Fruit fly (Drosophila melanogaster) whole organism, embryonic: ENCODE data around the gene unk.

Experiments used
- ATbp ChIP-seq: fragments of 200-800 bp; sonication (Bioruptor generic); optimal IDR thresholded peaks from 2 replicates; lab custom pipeline; 2017; ENCODE audit warnings: missing biosample characterization, mild to moderate bottlenecking, missing genetic modification characterization, missing genetic modification reagents
- Asciz ChIP-seq: fragments of 200-800 bp; sonication (Bioruptor generic); optimal IDR thresholded peaks from 2 replicates; lab custom pipeline; 2017; ENCODE audit warnings: missing biosample characterization, mild to moderate bottlenecking, missing genetic modification characterization, missing genetic modification reagents
- Atf3 ChIP-seq: fragments of 200-800 bp; sonication (Bioruptor generic); optimal IDR thresholded peaks from 3 replicates; lab custom pipeline; 2016; ENCODE audit warnings: missing biosample characterization, missing genetic modification characterization
- CG10147 ChIP-seq: fragments of 200-800 bp; sonication (Bioruptor generic); optimal IDR thresholded peaks from 2 replicates; lab custom pipeline; 2019; ENCODE audit warnings: missing biosample characterization, mild to moderate bottlenecking, missing genetic modification characterization, moderate library complexity
- CG10267 ChIP-seq: fragments of 200-800 bp; sonication (Bioruptor generic); optimal IDR thresholded peaks from 2 replicates; lab custom pipeline; 2018; ENCODE audit warnings: missing biosample characterization, mild to moderate bottlenecking, missing genetic modification characterization, moderate library complexity
- CG10565 ChIP-seq: fragments of 200-800 bp; sonication (Bioruptor generic); optimal IDR thresholded peaks from 3 replicates; lab custom pipeline; 2016; ENCODE audit warnings: missing biosample characterization, mild to moderate bottlenecking, missing genetic modification characterization
- CG10959 ChIP-seq: fragments of 200-800 bp; sonication (Bioruptor generic); IDR thresholded peaks from 2 replicates; pipeline ENCODE4 v1.3.6; 2022; ENCODE audit warnings: missing biosample characterization, missing genetic modification characterization
- CG11696 ChIP-seq: fragments of 200-800 bp; sonication (Bioruptor generic); IDR thresholded peaks from 2 replicates; pipeline ENCODE4 v1.3.6; 2022; ENCODE audit warnings: missing biosample characterization, missing genetic modification characterization
- CG1233 ChIP-seq: fragments of 200-800 bp; sonication (Bioruptor generic); optimal IDR thresholded peaks from 4 replicates; lab custom pipeline; 2018; ENCODE audit warnings: missing biosample characterization, mild to moderate bottlenecking, missing genetic modification characterization
- CG12391 ChIP-seq: fragments of 200-800 bp; sonication (Bioruptor generic); optimal IDR thresholded peaks from 3 replicates; lab custom pipeline; 2018; ENCODE audit warnings: missing biosample characterization, mild to moderate bottlenecking, missing genetic modification characterization, moderate library complexity
- CG12744 ChIP-seq: fragments of 200-800 bp; sonication (Bioruptor generic); optimal IDR thresholded peaks from 2 replicates; lab custom pipeline; 2016; ENCODE audit warnings: missing biosample characterization, missing genetic modification characterization
- CG15514 ChIP-seq: fragments of 200-800 bp; sonication (Bioruptor generic); optimal IDR thresholded peaks from 3 replicates; lab custom pipeline; 2017; ENCODE audit warnings: missing biosample characterization, missing genetic modification characterization, mild to moderate bottlenecking, moderate library complexity, missing genetic modification reagents
- CG30431 ChIP-seq: fragments of 200-800 bp; sonication (Bioruptor generic); optimal IDR thresholded peaks from 2 replicates; lab custom pipeline; 2017; ENCODE audit warnings: missing biosample characterization, missing genetic modification characterization
- CG34224 ChIP-seq: fragments of 200-800 bp; sonication (Bioruptor generic); IDR thresholded peaks from 3 replicates; pipeline ENCODE4 v1.3.6; 2022; ENCODE audit warnings: missing biosample characterization, missing genetic modification characterization; ENCODE audit not compliant: partially characterized antibody
- CG5953 ChIP-seq: fragments of 200-800 bp; sonication (Bioruptor generic); IDR thresholded peaks from 2 replicates; pipeline ENCODE4 v1.3.6; 2022; ENCODE audit warnings: missing biosample characterization, missing genetic modification characterization
- CG6254 ChIP-seq: fragments of 200-800 bp; sonication (Bioruptor generic); optimal IDR thresholded peaks from 3 replicates; lab custom pipeline; 2017; ENCODE audit warnings: mild to moderate bottlenecking, missing biosample characterization, missing genetic modification reagents, missing genetic modification characterization
- CG6813 ChIP-seq: fragments of 200-800 bp; sonication (Bioruptor generic); optimal IDR thresholded peaks from 2 replicates; lab custom pipeline; 2017; ENCODE audit warnings: missing biosample characterization, missing genetic modification characterization, mild to moderate bottlenecking, moderate library complexity, missing genetic modification reagents
- CG9727 ChIP-seq: fragments of 200-800 bp; sonication (Bioruptor generic); optimal IDR thresholded peaks from 3 replicates; lab custom pipeline; 2017; ENCODE audit warnings: missing biosample characterization, mild to moderate bottlenecking, missing genetic modification characterization
- CG9797 ChIP-seq: fragments of 200-800 bp; sonication (Bioruptor generic); optimal IDR thresholded peaks from 3 replicates; lab custom pipeline; 2018; ENCODE audit warnings: missing biosample characterization, mild to moderate bottlenecking, missing genetic modification characterization
- CkIIα-i1 ChIP-seq: fragments of 200-800 bp; sonication (Bioruptor generic); IDR thresholded peaks from 2 replicates; pipeline ENCODE4 v1.3.6; 2022; ENCODE audit warnings: missing biosample characterization, missing genetic modification characterization
- CoRest ChIP-seq: fragments of 200-800 bp; sonication (Bioruptor generic); optimal IDR thresholded peaks from 3 replicates; lab custom pipeline; 2018; ENCODE audit warnings: missing biosample characterization, mild to moderate bottlenecking, missing genetic modification characterization, moderate library complexity
- Deaf1 ChIP-seq: fragments of 200-800 bp; optimal IDR thresholded peaks from 3 replicates; lab custom pipeline; 2019; ENCODE audit warnings: missing biosample characterization, mild to moderate bottlenecking, missing genetic modification characterization, moderate library complexity
- Fer1 ChIP-seq: fragments of 200-800 bp; sonication (Bioruptor generic); optimal IDR thresholded peaks from 2 replicates; lab custom pipeline; 2017; ENCODE audit warnings: missing biosample characterization, mild to moderate bottlenecking, missing genetic modification characterization
- Hmr ChIP-seq: fragments of 200-800 bp; sonication (Bioruptor generic); optimal IDR thresholded peaks from 3 replicates; lab custom pipeline; 2017; ENCODE audit warnings: mild to moderate bottlenecking, missing biosample characterization, missing genetic modification reagents, missing genetic modification characterization
- Hr51 ChIP-seq, 2 experiments: fragments of 200-800 bp; sonication (Bioruptor generic); optimal IDR thresholded peaks; 2 replicates in 1 of 2; 3 replicates in 1 of 2; lab custom pipeline; 2016 to 2018; ENCODE audit warnings: missing biosample characterization in 2 of 2, missing genetic modification characterization in 2 of 2, mild to moderate bottlenecking in 1 of 2, moderate library complexity in 1 of 2
- Med ChIP-seq: fragments of 200-800 bp; sonication (Bioruptor generic); peaks from one replicate; lab custom pipeline; 2016; ENCODE audit warnings: missing biosample characterization, missing genetic modification characterization, mild to moderate bottlenecking, inconsistent platforms, moderate library complexity
- Meics ChIP-seq: fragments of 200-800 bp; sonication (Bioruptor generic); optimal IDR thresholded peaks from 2 replicates; lab custom pipeline; 2017; ENCODE audit warnings: missing biosample characterization, mild to moderate bottlenecking, missing genetic modification characterization
- Rx ChIP-seq: fragments of 200-800 bp; sonication (Bioruptor generic); IDR thresholded peaks from 2 replicates; pipeline ENCODE4 v1.3.6; 2022; ENCODE audit warnings: missing biosample characterization, missing genetic modification characterization
- Sox100B ChIP-seq: fragments of 200-800 bp; sonication (Bioruptor generic); optimal IDR thresholded peaks from 3 replicates; lab custom pipeline; 2018; ENCODE audit warnings: missing biosample characterization, mild to moderate bottlenecking, missing genetic modification characterization
- YL-1 ChIP-seq: fragments of 200-800 bp; sonication (Bioruptor generic); optimal IDR thresholded peaks from 3 replicates; lab custom pipeline; 2017; ENCODE audit warnings: missing biosample characterization, mild to moderate bottlenecking, missing genetic modification characterization
- al ChIP-seq: fragments of 200-800 bp; sonication (Bioruptor generic); IDR thresholded peaks from 2 replicates; pipeline ENCODE4 v1.3.6; 2022; ENCODE audit warnings: missing biosample characterization, missing genetic modification characterization
- ap ChIP-seq: fragments of 200-800 bp; sonication (Bioruptor generic); IDR thresholded peaks from 2 replicates; pipeline ENCODE4 v1.3.6; 2022; ENCODE audit warnings: missing biosample characterization, missing genetic modification characterization
- ato ChIP-seq: fragments of 200-800 bp; sonication (Bioruptor generic); IDR thresholded peaks from 2 replicates; pipeline ENCODE4 v1.3.6; 2022; ENCODE audit warnings: missing biosample characterization, missing genetic modification characterization; ENCODE audit not compliant: partially characterized antibody
- chn ChIP-seq: fragments of 200-800 bp; sonication (Bioruptor generic); optimal IDR thresholded peaks from 2 replicates; lab custom pipeline; 2016; ENCODE audit warnings: missing biosample characterization, missing genetic modification characterization
- dpn ChIP-seq, 2 experiments: fragments of 200-800 bp; sonication (Bioruptor generic); optimal IDR thresholded peaks; 3 replicates each; lab custom pipeline; 2016; ENCODE audit warnings: missing biosample characterization in 2 of 2, missing genetic modification characterization in 2 of 2
- gem ChIP-seq: fragments of 200-800 bp; sonication (Bioruptor generic); optimal IDR thresholded peaks from 2 replicates; lab custom pipeline; 2019; ENCODE audit warnings: missing biosample characterization, mild to moderate bottlenecking, missing genetic modification characterization, moderate library complexity
- gro ChIP-seq: fragments of 200-800 bp; sonication (Bioruptor generic); optimal IDR thresholded peaks from 2 replicates; lab custom pipeline; 2016; ENCODE audit warnings: missing biosample characterization, missing genetic modification characterization
- ind ChIP-seq: fragments of 200-800 bp; sonication (Bioruptor generic); optimal IDR thresholded peaks from 3 replicates; lab custom pipeline; 2016; ENCODE audit warnings: missing biosample characterization, missing genetic modification characterization
- jigr1 ChIP-seq: fragments of 200-800 bp; sonication (Bioruptor generic); IDR thresholded peaks from 3 replicates; pipeline ENCODE4 v1.3.6; 2022; ENCODE audit warnings: missing biosample characterization, missing genetic modification characterization
- luna ChIP-seq: fragments of 200-800 bp; sonication (Bioruptor generic); optimal IDR thresholded peaks from 2 replicates; lab custom pipeline; 2016; ENCODE audit warnings: missing biosample characterization, missing genetic modification characterization
- prd ChIP-seq, 3 experiments: fragments of >200 bp in 2 of 3; fragments of 200-800 bp in 1 of 3; sonication (Bioruptor generic) in 1 of 3; optimal IDR thresholded peaks in 2 of 3; IDR thresholded peaks in 1 of 3; 2 replicates in 2 of 3; 3 replicates in 1 of 3; pipeline versions ENCODE4 v1.3.6 to Lab custom; 2017 to 2022; ENCODE audit warnings: missing biosample characterization in 1 of 3, missing genetic modification characterization in 1 of 3
- row ChIP-seq: fragments of 200-800 bp; sonication (Bioruptor generic); IDR thresholded peaks from 3 replicates; pipeline ENCODE4 v1.3.6; 2022; ENCODE audit warnings: missing biosample characterization, missing genetic modification characterization
- sqz ChIP-seq: fragments of 200-800 bp; sonication (Bioruptor generic); optimal IDR thresholded peaks from 3 replicates; lab custom pipeline; 2018; ENCODE audit warnings: missing biosample characterization, mild to moderate bottlenecking, missing genetic modification characterization
- twi ChIP-seq: fragments of 200-800 bp; optimal IDR thresholded peaks from 2 replicates; lab custom pipeline; 2019; ENCODE audit warnings: missing biosample characterization, mild to moderate bottlenecking, missing genetic modification characterization, moderate library complexity
- wdn ChIP-seq: fragments of 200-800 bp; sonication (Bioruptor generic); IDR thresholded peaks from 2 replicates; pipeline ENCODE4 v1.3.6; 2022; ENCODE audit warnings: missing biosample characterization, missing genetic modification characterization
- wor ChIP-seq: fragments of 200-800 bp; sonication (Bioruptor generic); IDR thresholded peaks from 2 replicates; pipeline ENCODE4 v1.3.6; 2022; ENCODE audit warnings: missing biosample characterization, missing genetic modification characterization

unk gene

DNA sequence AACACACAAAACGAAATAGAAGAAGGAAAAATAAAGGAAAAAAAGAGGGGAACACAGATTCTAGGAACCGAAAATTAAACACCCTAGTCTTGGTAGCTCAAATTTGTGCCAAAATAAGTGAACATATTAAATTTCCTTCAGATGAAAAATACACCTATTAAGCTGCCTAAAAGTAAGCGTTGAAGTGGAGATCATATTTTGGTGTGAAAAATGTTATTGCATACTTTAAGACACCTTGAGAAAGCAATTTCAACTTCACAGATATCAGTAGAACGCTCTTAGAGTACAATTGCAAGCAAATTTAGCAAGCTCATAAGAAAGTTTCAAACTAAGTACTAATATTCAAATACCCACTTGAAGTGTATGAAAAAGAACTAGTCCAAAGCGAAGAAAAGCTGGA is 46.9 kb downstream of the unk start (continued):
- no peak for TF ChIP-seq ind (GFP tag; lab: Kevin White, UChicago)
- TF ChIP-seq Meics: peak; percentile 31
- TF ChIP-seq ap: no peak
- no peak for TF ChIP-seq CG11696 (GFP tag; lab: Robert Waterston, UW)
- no peak for TF ChIP-seq CG12744 (GFP tag; lab: Kevin White, UChicago)
- no peak for TF ChIP-seq prd (optimal IDR thresholded peaks at IDR 0.05; lab: Kevin White, UChicago)
- no peak for TF ChIP-seq prd (GFP tag; IDR thresholded peaks at IDR 0.05; lab: Robert Waterston, UW)
- TF ChIP-seq CG15514 (GFP tag; lab: Kevin White, UChicago): no peak
- no peak for TF ChIP-seq CG12391
- TF ChIP-seq CG10959: no peak
- peak; percentile 40 for TF ChIP-seq Fer1 (GFP tag; lab: Kevin White, UChicago)
- no peak for TF ChIP-seq CG34224
- TF ChIP-seq gro (GFP tag; lab: Kevin White, UChicago): peak; percentile 39
- TF ChIP-seq wdn (GFP tag; lab: Robert Waterston, UW): no peak
- TF ChIP-seq Hmr (GFP tag; lab: Kevin White, UChicago): peak; percentile 27
- TF ChIP-seq Atf3 (GFP tag; lab: Kevin White, UChicago): no peak
- TF ChIP-seq sqz: no peak
- peak; percentile 66 for TF ChIP-seq CG10147 (GFP tag; lab: Kevin White, UChicago)
- no peak for TF ChIP-seq CG10565 (GFP tag; lab: Kevin White, UChicago)
- TF ChIP-seq CG9727: peak; percentile 4
- no peak for TF ChIP-seq CG1233 (GFP tag; lab: Kevin White, UChicago)
- peak; percentile 86 for TF ChIP-seq Med (GFP tag; lab: Kevin White, UChicago)
- TF ChIP-seq CoRest: peak; percentile 22
- TF ChIP-seq dpn (GFP tag; optimal IDR thresholded peaks at IDR 0.05; lab: Kevin White, UChicago): no peak
- TF ChIP-seq CG6254 (GFP tag; lab: Kevin White, UChicago): no peak
- no peak for TF ChIP-seq CkIIα-i1 (GFP tag; lab: Robert Waterston, UW)
- no peak for TF ChIP-seq chn (GFP tag; lab: Kevin White, UChicago)
- peak in 1 of 2 experiments; percentile 18 for TF ChIP-seq Hr51 (GFP tag; optimal IDR thresholded peaks at IDR 0.05; lab: Kevin White, UChicago)
- no peak for TF ChIP-seq CG10267 (tag; lab: Kevin White, UChicago)
- peak; percentile 37 for TF ChIP-seq gem
- TF ChIP-seq CG9797 (GFP tag; lab: Kevin White, UChicago): no peak
- no peak for TF ChIP-seq jigr1 (GFP tag; lab: Robert Waterston, UW)
- TF ChIP-seq CG5953 (GFP tag; lab: Robert Waterston, UW): no peak
- no peak for TF ChIP-seq ato (GFP tag; lab: Robert Waterston, UW)
- no peak for TF ChIP-seq Sox100B (GFP tag; lab: Kevin White, UChicago)
- TF ChIP-seq wor (GFP tag; lab: Robert Waterston, UW): no peak
- no peak for TF ChIP-seq Asciz (GFP tag; lab: Kevin White, UChicago)
- TF ChIP-seq YL-1 (GFP tag; lab: Kevin White, UChicago): no peak
- no peak for TF ChIP-seq luna (GFP tag; lab: Kevin White, UChicago)
- peak; percentile 49; the same call in 2 of the 3 replicates for TF ChIP-seq row
- TF ChIP-seq al (GFP tag; lab: Robert Waterston, UW): no peak
- no peak for TF ChIP-seq twi (tag; lab: Kevin White, UChicago)
- no peak for TF ChIP-seq Deaf1 (tag; lab: Kevin White, UChicago)
- no peak for TF ChIP-seq CG6813 (GFP tag; lab: Kevin White, UChicago)
- TF ChIP-seq Rx (GFP tag; lab: Robert Waterston, UW): no peak
- TF ChIP-seq ATbp: no peak
- TF ChIP-seq CG30431 (GFP tag; lab: Kevin White, UChicago): no peak
